Worm (Caenorhabditis elegans): ENCODE data around the gene nhr-100.
A peak's percentile ranks its signal among the peaks of the same experiment; 100 is the strongest.

ce11 chrIV:9737204-9737790, 8.8 kb downstream of the nhr-100 start, which contains the start of gene cka-1:
- TF ChIP-seq sem-4 (tag; optimal IDR thresholded peaks at IDR 0.05) = peak; percentile 20
- no peak for TF ChIP-seq nhr-11 (tag; optimal IDR thresholded peaks at IDR 0.05)

Data from whole organism, L2 larva.